Worm (Caenorhabditis elegans) whole organism, young adult: ENCODE results near the gene tsp-9.
A peak's percentile ranks its signal among the peaks of the same experiment; 100 is the strongest.

Experiments
- B0019.2 ChIP-seq: fragments of 200-800 bp; sonication (Bioruptor generic); conservative IDR thresholded peaks from 2 replicates; pipeline ENCODE4 v1.3.6; 2022; ENCODE audit warnings: missing genetic modification reagents, missing genetic modification characterization, missing compliant biosample characterization
- B0261.1 ChIP-seq: sonication (generic microtip); optimal IDR thresholded peaks from 2 replicates; lab custom pipeline; 2016; ENCODE audit warnings: mild to moderate bottlenecking, missing genetic modification characterization, moderate library complexity, missing compliant biosample characterization
- D2030.7 ChIP-seq: fragments of 200-800 bp; sonication (Bioruptor generic); IDR thresholded peaks from 2 replicates; pipeline ENCODE4 v1.3.6; 2022; ENCODE audit warnings: missing genetic modification reagents, missing genetic modification characterization, missing compliant biosample characterization
- F22D6.2 ChIP-seq: sonication (generic microtip); optimal IDR thresholded peaks from 2 replicates; lab custom pipeline; 2016; ENCODE audit warnings: mild to moderate bottlenecking, missing genetic modification characterization, missing compliant biosample characterization
- F23B12.7 ChIP-seq: sonication (generic microtip); optimal IDR thresholded peaks from 2 replicates; lab custom pipeline; 2017; ENCODE audit warnings: missing genetic modification characterization, mild to moderate bottlenecking, missing compliant biosample characterization, antibody characterized with exemption, moderate library complexity; ENCODE audit not compliant: insufficient read depth
- F37B4.10 ChIP-seq: fragments of 200-800 bp; sonication (Bioruptor generic); IDR thresholded peaks from 2 replicates; pipeline ENCODE4 v1.3.6; 2022; ENCODE audit warnings: missing genetic modification characterization, missing compliant biosample characterization
- F57A8.1 ChIP-seq: fragments of 200-800 bp; sonication (Bioruptor generic); optimal IDR thresholded peaks from 2 replicates; lab custom pipeline; 2018; ENCODE audit warnings: mild to moderate bottlenecking, missing genetic modification characterization, moderate library complexity, missing compliant biosample characterization
- Y53G8AR.9 ChIP-seq: fragments of 200-800 bp; sonication (Bioruptor generic); conservative IDR thresholded peaks from 2 replicates; pipeline ENCODE4 v1.3.6; 2022; ENCODE audit warnings: missing genetic modification reagents, missing genetic modification characterization, missing compliant biosample characterization
- Y56A3A.18 ChIP-seq: fragments of 200-800 bp; sonication (Bioruptor generic); IDR thresholded peaks from 2 replicates; pipeline ENCODE4 v1.3.6; 2022; ENCODE audit warnings: missing genetic modification reagents, missing genetic modification characterization, missing compliant biosample characterization
- Y67H2A.10 ChIP-seq: fragments of 200-800 bp; sonication (Bioruptor generic); conservative IDR thresholded peaks from 2 replicates; pipeline ENCODE4 v1.3.6; 2022; ENCODE audit warnings: missing genetic modification reagents, missing genetic modification characterization, missing compliant biosample characterization
- Y95B8A.8 ChIP-seq: fragments of 200-800 bp; sonication (Bioruptor generic); IDR thresholded peaks from 2 replicates; pipeline ENCODE4 v1.3.6; 2022; ENCODE audit warnings: missing genetic modification reagents, missing genetic modification characterization, missing compliant biosample characterization
- aptf-3 ChIP-seq: fragments of 200-800 bp; sonication (Bioruptor generic); IDR thresholded peaks from 2 replicates; pipeline ENCODE4 v1.3.6; 2022; ENCODE audit warnings: missing genetic modification characterization, missing compliant biosample characterization
- attf-6 ChIP-seq: fragments of 200-800 bp; sonication (Bioruptor generic); IDR thresholded peaks from 2 replicates; pipeline ENCODE4 v1.3.6; 2022; ENCODE audit warnings: missing genetic modification reagents, missing genetic modification characterization, missing compliant biosample characterization
- bed-1 ChIP-seq: fragments of 200-800 bp; sonication (Bioruptor generic); IDR thresholded peaks from 2 replicates; pipeline ENCODE4 v1.3.6; 2022; ENCODE audit warnings: missing genetic modification reagents, missing genetic modification characterization, missing compliant biosample characterization
- ceh-100 ChIP-seq: fragments of 200-800 bp; sonication (Bioruptor generic); IDR thresholded peaks from 2 replicates; pipeline ENCODE4 v1.3.6; 2022; ENCODE audit warnings: missing genetic modification reagents, missing genetic modification characterization, missing compliant biosample characterization
- die-1 ChIP-seq: sonication (generic microtip); optimal IDR thresholded peaks from 2 replicates; lab custom pipeline; 2016; ENCODE audit warnings: missing genotype, mild to moderate bottlenecking, missing genetic modification characterization, missing compliant biosample characterization
- dox-1 ChIP-seq: fragments of 200-800 bp; sonication (Bioruptor generic); IDR thresholded peaks from 2 replicates; pipeline ENCODE4 v1.3.6; 2022; ENCODE audit warnings: missing genetic modification reagents, missing genetic modification characterization, missing compliant biosample characterization
- egrh-3 ChIP-seq: fragments of 200-800 bp; sonication (Bioruptor generic); IDR thresholded peaks from 2 replicates; pipeline ENCODE4 v1.3.6; 2022; ENCODE audit warnings: missing genetic modification reagents, missing genetic modification characterization, missing compliant biosample characterization
- him-1 ChIP-seq: sonication (generic microtip); optimal IDR thresholded peaks from 2 replicates; lab custom pipeline; 2016; ENCODE audit warnings: missing genotype, missing genetic modification reagents, missing genetic modification characterization, missing compliant biosample characterization
- hrde-1 ChIP-seq: sonication (generic microtip); optimal IDR thresholded peaks from 2 replicates; lab custom pipeline; 2016; ENCODE audit warnings: missing genetic modification characterization, mild to moderate bottlenecking, missing compliant biosample characterization, moderate library complexity, missing genotype, missing genetic modification reagents, borderline replicate concordance
- let-607 ChIP-seq, 2 experiments: fragments of 200-800 bp in 1 of 2; sonication (Bioruptor generic) in 1 of 2; sonication (generic microtip) in 1 of 2; optimal IDR thresholded peaks; 2 replicates each; lab custom pipeline; 2016 to 2018; ENCODE audit warnings: mild to moderate bottlenecking in 2 of 2, missing compliant biosample characterization in 2 of 2, missing genetic modification characterization in 2 of 2, moderate library complexity in 2 of 2, missing genotype in 1 of 2
- lin-26 ChIP-seq: fragments of 200-800 bp; sonication (Bioruptor generic); IDR thresholded peaks from 2 replicates; pipeline ENCODE4 v1.3.6; 2022; ENCODE audit warnings: missing genetic modification reagents, missing genetic modification characterization, missing compliant biosample characterization
- lin-35 ChIP-seq, 3 experiments: fragments of 150-350 bp in 2 of 3; sonication (generic microtip) in 1 of 3; optimal IDR thresholded peaks; 2 replicates each; lab custom pipeline; 2014 to 2018; ENCODE audit warnings: missing biosample characterization in 3 of 3, missing genetic modification characterization in 3 of 3, missing genetic modification reagents in 3 of 3
- lin-54 ChIP-seq: fragments of 200-800 bp; sonication (Bioruptor generic); optimal IDR thresholded peaks from 2 replicates; lab custom pipeline; 2018; ENCODE audit warnings: mild to moderate bottlenecking, missing genetic modification characterization, missing compliant biosample characterization
- lir-1 ChIP-seq: fragments of 200-800 bp; sonication (Bioruptor generic); conservative IDR thresholded peaks from 2 replicates; pipeline ENCODE4 v1.3.6; 2022; ENCODE audit warnings: missing genetic modification reagents, missing genetic modification characterization, missing compliant biosample characterization
- madf-10 ChIP-seq: sonication (generic microtip); optimal IDR thresholded peaks from 2 replicates; lab custom pipeline; 2016; ENCODE audit warnings: mild to moderate bottlenecking, missing genetic modification characterization, missing compliant biosample characterization
- madf-3 ChIP-seq: fragments of 200-800 bp; sonication (Bioruptor generic); IDR thresholded peaks from 2 replicates; pipeline ENCODE4 v1.3.6; 2022; ENCODE audit warnings: missing genetic modification reagents, missing genetic modification characterization, missing compliant biosample characterization
- nhr-80 ChIP-seq: sonication (generic microtip); optimal IDR thresholded peaks from 2 replicates; lab custom pipeline; 2016; ENCODE audit warnings: missing genetic modification characterization, missing compliant biosample characterization
- rpc-1 ChIP-seq, 2 experiments: fragments of 150-350 bp in 1 of 2; sonication (generic microtip) in 1 of 2; optimal IDR thresholded peaks; 2 replicates each; lab custom pipeline; 2014 to 2018; ENCODE audit warnings: missing biosample characterization in 1 of 2, missing genetic modification characterization in 1 of 2, missing genetic modification reagents in 1 of 2, missing genotype in 1 of 2
- sea-2 ChIP-seq: fragments of 200-800 bp; sonication (Bioruptor generic); IDR thresholded peaks from 2 replicates; pipeline ENCODE4 v1.3.6; 2022; ENCODE audit warnings: missing genetic modification characterization, missing compliant biosample characterization
- tbp1 ChIP-seq: fragments of 200-800 bp; sonication (Bioruptor generic); optimal IDR thresholded peaks from 2 replicates; lab custom pipeline; 2018; ENCODE audit warnings: mild to moderate bottlenecking, missing genetic modification characterization, missing compliant biosample characterization
- tbx-9 ChIP-seq: sonication (generic microtip); optimal IDR thresholded peaks from 2 replicates; lab custom pipeline; 2016; ENCODE audit warnings: borderline replicate concordance, missing genetic modification characterization, inconsistent platforms, missing compliant biosample characterization
- zfh-2 ChIP-seq: fragments of 200-800 bp; sonication (Bioruptor generic); conservative IDR thresholded peaks from 2 replicates; pipeline ENCODE4 v1.3.6; 2022; ENCODE audit warnings: missing genetic modification reagents, missing genetic modification characterization, missing compliant biosample characterization
- zim-3 ChIP-seq: sonication (generic microtip); optimal IDR thresholded peaks from 2 replicates; lab custom pipeline; 2017; ENCODE audit warnings: mild to moderate bottlenecking, missing genetic modification characterization, moderate library complexity, missing compliant biosample characterization
- ztf-18 ChIP-seq: sonication (generic microtip); optimal IDR thresholded peaks from 2 replicates; lab custom pipeline; 2016; ENCODE audit warnings: missing genotype, mild to moderate bottlenecking, missing genetic modification characterization, missing compliant biosample characterization
- ztf-25 ChIP-seq: fragments of 200-800 bp; sonication (Bioruptor generic); IDR thresholded peaks from 2 replicates; pipeline ENCODE4 v1.3.6; 2022; ENCODE audit warnings: missing genetic modification reagents, missing genetic modification characterization, missing compliant biosample characterization

tsp-9 gene

ce11 chrX:1245717-1246116 lies at the start of gene tsp-9:
TSS of gene tsp-9 (plus strand) at chrX:1246017.
- no peak for TF ChIP-seq Y67H2A.10 (GFP tag; lab: Robert Waterston, UW)
- TF ChIP-seq nhr-80, result peak; percentile 15

ce11 chrX:1202638-1203037 lies 43.2 kb upstream of the tsp-9 start:
- no peak for TF ChIP-seq lin-54
- peak; percentile 86 for TF ChIP-seq zfh-2 (GFP tag; lab: Robert Waterston, UW)
- TF ChIP-seq dox-1 (GFP tag; lab: Robert Waterston, UW), result 0 out of 2 replicates have a peak, but pooled peaks have one; percentile 12
- 0 out of 2 replicates have a peak, but pooled peaks have one; percentile 44 for TF ChIP-seq sea-2 (GFP tag; lab: Robert Waterston, UW)
- TF ChIP-seq egrh-3 (GFP tag; lab: Robert Waterston, UW), result 0 out of 2 replicates have a peak, but pooled peaks have one; percentile 48

- TF ChIP-seq F22D6.2 (tag; lab: Kevin White, UChicago) (no peak), ztf-25 (GFP tag; lab: Robert Waterston, UW) (no peak), hrde-1 (tag; lab: Kevin White, UChicago) (no peak), D2030.7 (GFP tag; lab: Robert Waterston, UW) (no peak), lin-35 (GFP tag; optimal IDR thresholded peaks at IDR 0.05; lab: Kevin White, UChicago) (no peak), ceh-100 (GFP tag; lab: Robert Waterston, UW) (no peak), Y95B8A.8 (GFP tag; lab: Robert Waterston, UW) (no peak), F23B12.7 (tag; lab: Kevin White, UChicago) (no peak), zim-3 (tag; lab: Kevin White, UChicago) (no peak), aptf-3 (GFP tag; lab: Robert Waterston, UW) (no peak), madf-3 (GFP tag; lab: Robert Waterston, UW) (no peak), madf-10 (no peak)
Observed at ce11 chrX:1206029-1206428, 39.8 kb upstream of the tsp-9 start, which contains the start of gene T13G4.7. TSS of gene T13G4.7 (minus strand) at chrX:1206129.

ce11 chrX:1207915-1208314 lies 37.9 kb upstream of the tsp-9 start:
- no peak for TF ChIP-seq lir-1 (GFP tag; lab: Robert Waterston, UW)
- peak; percentile 47 for TF ChIP-seq die-1 (tag; lab: Kevin White, UChicago)
- TF ChIP-seq ztf-18 (tag; lab: Kevin White, UChicago), result peak; percentile 23
- TF ChIP-seq him-1 (tag; lab: Kevin White, UChicago), result peak; percentile 4
- peak; percentile 51 for TF ChIP-seq B0261.1 (tag; lab: Kevin White, UChicago)
- peak in 1 of 2 experiments; percentile 3 for TF ChIP-seq let-607 (tag; optimal IDR thresholded peaks at IDR 0.05; lab: Kevin White, UChicago)
- peak; percentile 82 for TF ChIP-seq rpc-1 (optimal IDR thresholded peaks at IDR 0.05; lab: Kevin White, UChicago)
- peak; percentile 93 for TF ChIP-seq rpc-1 (tag; optimal IDR thresholded peaks at IDR 0.05; lab: Kevin White, UChicago)
- TF ChIP-seq lin-26 (GFP tag; lab: Robert Waterston, UW), result 0 out of 2 replicates have a peak, but pooled peaks have one; percentile 35
- peak; percentile 79 for TF ChIP-seq tbp1 (GFP tag; lab: Kevin White, UChicago)
- TF ChIP-seq Y53G8AR.9 (GFP tag; lab: Robert Waterston, UW), result no peak
- TF ChIP-seq D2030.7 (GFP tag; lab: Robert Waterston, UW), result peak; percentile 54

ce11 chrX:1209096-1209495 lies 36.7 kb upstream of the tsp-9 start, which contains the start of gene C46H3.1:
TSS of gene C46H3.1 (plus strand) at chrX:1209396.
- TF ChIP-seq B0019.2 (GFP tag; lab: Robert Waterston, UW) (no peak), hrde-1 (tag; lab: Kevin White, UChicago) (no peak), Y56A3A.18 (GFP tag; lab: Robert Waterston, UW) (no peak), tbp1 (GFP tag; lab: Kevin White, UChicago) (no peak), F37B4.10 (GFP tag; lab: Robert Waterston, UW) (no peak), attf-6 (GFP tag; lab: Robert Waterston, UW) (no peak), tbx-9 (no peak), madf-3 (GFP tag; lab: Robert Waterston, UW) (no peak), F23B12.7 (tag; lab: Kevin White, UChicago) (no peak), F57A8.1 (GFP tag; lab: Kevin White, UChicago) (no peak), ztf-25 (GFP tag; lab: Robert Waterston, UW) (no peak), bed-1 (GFP tag; lab: Robert Waterston, UW) (no peak)
